Fruit fly (Drosophila melanogaster) whole organism, embryonic: ENCODE results near the gene PIG-C.

Experiments
- ATbp ChIP-seq: fragments of 200-800 bp; sonication (Bioruptor generic); optimal IDR thresholded peaks from 2 replicates; lab custom pipeline; 2017; ENCODE audit warnings: missing biosample characterization, mild to moderate bottlenecking, missing genetic modification characterization, missing genetic modification reagents
- Bgb ChIP-seq: fragments of 200-800 bp; sonication (Bioruptor generic); IDR thresholded peaks from 2 replicates; pipeline ENCODE4 v1.3.6; 2022; ENCODE audit warnings: missing biosample characterization, missing genetic modification characterization; ENCODE audit not compliant: partially characterized antibody
- CG12104 ChIP-seq: fragments of 200-800 bp; sonication (Bioruptor generic); optimal IDR thresholded peaks from 3 replicates; lab custom pipeline; 2016; ENCODE audit warnings: missing biosample characterization, missing genetic modification characterization
- CG14965 ChIP-seq: fragments of 200-800 bp; sonication (Bioruptor generic); optimal IDR thresholded peaks from 2 replicates; lab custom pipeline; 2016; ENCODE audit warnings: missing biosample characterization, missing genetic modification characterization, borderline replicate concordance
- CG15601 ChIP-seq: fragments of 200-800 bp; sonication (Bioruptor generic); optimal IDR thresholded peaks from 3 replicates; lab custom pipeline; 2019; ENCODE audit warnings: missing biosample characterization, mild to moderate bottlenecking, missing genetic modification characterization, moderate library complexity
- CG17186 ChIP-seq: fragments of 200-800 bp; sonication (Bioruptor generic); optimal IDR thresholded peaks from 3 replicates; lab custom pipeline; 2017; ENCODE audit warnings: missing biosample characterization, missing genetic modification reagents, missing genetic modification characterization
- CG17359 ChIP-seq: fragments of 200-800 bp; sonication (Bioruptor generic); optimal IDR thresholded peaks from 3 replicates; lab custom pipeline; 2018; ENCODE audit warnings: missing biosample characterization, mild to moderate bottlenecking, missing genetic modification characterization, moderate library complexity
- CG17802 ChIP-seq: fragments of 200-800 bp; sonication (Bioruptor generic); optimal IDR thresholded peaks from 2 replicates; lab custom pipeline; 2018; ENCODE audit warnings: missing biosample characterization, mild to moderate bottlenecking, missing genetic modification characterization, moderate library complexity
- CG4404 ChIP-seq: fragments of 200-800 bp; sonication (Bioruptor generic); IDR thresholded peaks from 2 replicates; pipeline ENCODE4 v1.3.6; 2022; ENCODE audit warnings: missing biosample characterization, missing genetic modification characterization
- CG4730 ChIP-seq: fragments of 200-800 bp; sonication (Bioruptor generic); IDR thresholded peaks from 2 replicates; pipeline ENCODE4 v1.3.6; 2022; ENCODE audit warnings: missing biosample characterization, missing genetic modification characterization
- CG6689 ChIP-seq: fragments of 200-800 bp; sonication (Bioruptor generic); IDR thresholded peaks from 2 replicates; pipeline ENCODE4 v1.3.6; 2022; ENCODE audit warnings: missing biosample characterization, missing genetic modification characterization
- CG6813 ChIP-seq: fragments of 200-800 bp; sonication (Bioruptor generic); optimal IDR thresholded peaks from 2 replicates; lab custom pipeline; 2017; ENCODE audit warnings: missing biosample characterization, missing genetic modification characterization, mild to moderate bottlenecking, moderate library complexity, missing genetic modification reagents
- CG7556 ChIP-seq: fragments of 200-800 bp; sonication (Bioruptor generic); optimal IDR thresholded peaks from 2 replicates; lab custom pipeline; 2017; ENCODE audit warnings: missing biosample characterization, mild to moderate bottlenecking, missing genetic modification characterization
- Dfd ChIP-seq, 2 experiments: fragments of >200 bp; optimal IDR thresholded peaks; 2 replicates each; lab custom pipeline; 2017; ENCODE audit warnings: missing biosample characterization in 2 of 2, missing genetic modification characterization in 2 of 2
- Dll ChIP-seq: fragments of 200-800 bp; sonication (Bioruptor generic); IDR thresholded peaks from 4 replicates; pipeline ENCODE4 v1.3.6; 2022; ENCODE audit warnings: missing biosample characterization, missing genetic modification characterization; ENCODE audit not compliant: partially characterized antibody
- E2f2 ChIP-seq: fragments of 200-800 bp; sonication (Bioruptor generic); IDR thresholded peaks from 2 replicates; pipeline ENCODE4 v1.3.6; 2022; ENCODE audit warnings: missing biosample characterization, missing genetic modification characterization
- ERR ChIP-seq: fragments of 200-800 bp; sonication (Bioruptor generic); optimal IDR thresholded peaks from 2 replicates; lab custom pipeline; 2016; ENCODE audit warnings: missing biosample characterization, missing genetic modification characterization
- Fer1 ChIP-seq: fragments of 200-800 bp; sonication (Bioruptor generic); optimal IDR thresholded peaks from 2 replicates; lab custom pipeline; 2017; ENCODE audit warnings: missing biosample characterization, mild to moderate bottlenecking, missing genetic modification characterization
- Fer3 ChIP-seq: fragments of 200-800 bp; sonication (Bioruptor generic); optimal IDR thresholded peaks from 2 replicates; lab custom pipeline; 2018; ENCODE audit warnings: missing biosample characterization, mild to moderate bottlenecking, missing genetic modification characterization, moderate library complexity
- Mad ChIP-seq: fragments of 200-800 bp; sonication (Bioruptor generic); optimal IDR thresholded peaks from 2 replicates; lab custom pipeline; 2016; ENCODE audit warnings: missing biosample characterization, missing genetic modification characterization
- Opbp ChIP-seq: fragments of 200-800 bp; sonication (Bioruptor generic); IDR thresholded peaks from 3 replicates; pipeline ENCODE4 v1.3.6; 2022; ENCODE audit warnings: missing biosample characterization, missing genetic modification characterization; ENCODE audit not compliant: partially characterized antibody
- Ravus ChIP-seq: fragments of 200-800 bp; sonication (Bioruptor generic); IDR thresholded peaks from 2 replicates; pipeline ENCODE4 v1.3.6; 2022; ENCODE audit warnings: missing biosample characterization, missing genetic modification characterization
- Sox100B ChIP-seq: fragments of 200-800 bp; sonication (Bioruptor generic); optimal IDR thresholded peaks from 3 replicates; lab custom pipeline; 2018; ENCODE audit warnings: missing biosample characterization, mild to moderate bottlenecking, missing genetic modification characterization
- TFAM ChIP-seq: fragments of 200-800 bp; sonication (Bioruptor generic); optimal IDR thresholded peaks from 2 replicates; lab custom pipeline; 2017; ENCODE audit warnings: missing biosample characterization, missing genetic modification characterization, inconsistent platforms
- al ChIP-seq: fragments of 200-800 bp; sonication (Bioruptor generic); IDR thresholded peaks from 2 replicates; pipeline ENCODE4 v1.3.6; 2022; ENCODE audit warnings: missing biosample characterization, missing genetic modification characterization
- amos ChIP-seq: fragments of 200-800 bp; sonication (Bioruptor generic); IDR thresholded peaks from 2 replicates; pipeline ENCODE4 v1.3.6; 2022; ENCODE audit warnings: missing biosample characterization, missing genetic modification characterization; ENCODE audit not compliant: partially characterized antibody
- bsh ChIP-seq, 2 experiments: fragments of 200-800 bp; sonication (Bioruptor generic); optimal IDR thresholded peaks; 2 replicates each; lab custom pipeline; 2017 to 2018; ENCODE audit warnings: mild to moderate bottlenecking in 2 of 2, missing biosample characterization in 2 of 2, missing genetic modification characterization in 2 of 2, moderate library complexity in 1 of 2
- btn ChIP-seq: fragments of 200-800 bp; sonication (Bioruptor generic); optimal IDR thresholded peaks from 2 replicates; lab custom pipeline; 2016; ENCODE audit warnings: missing biosample characterization, missing genetic modification characterization
- cg ChIP-seq: fragments of 200-800 bp; sonication (Bioruptor generic); optimal IDR thresholded peaks from 3 replicates; lab custom pipeline; 2019; ENCODE audit warnings: missing biosample characterization, mild to moderate bottlenecking, missing genetic modification characterization, moderate library complexity
- dimm ChIP-seq: fragments of 200-800 bp; sonication (Bioruptor generic); IDR thresholded peaks from 2 replicates; pipeline ENCODE4 v1.3.6; 2022; ENCODE audit warnings: missing biosample characterization, missing genetic modification characterization
- eve ChIP-seq, 2 experiments: fragments of >200 bp; optimal IDR thresholded peaks; 2 replicates each; lab custom pipeline; 2017; ENCODE audit warnings: missing biosample characterization in 2 of 2, missing genetic modification characterization in 2 of 2
- gce ChIP-seq: fragments of 200-800 bp; sonication (Bioruptor generic); IDR thresholded peaks from 3 replicates; pipeline ENCODE4 v1.3.6; 2022; ENCODE audit warnings: missing biosample characterization, missing genetic modification characterization
- ind ChIP-seq: fragments of 200-800 bp; sonication (Bioruptor generic); optimal IDR thresholded peaks from 3 replicates; lab custom pipeline; 2016; ENCODE audit warnings: missing biosample characterization, missing genetic modification characterization
- inv ChIP-seq: fragments of 200-800 bp; sonication (Bioruptor generic); IDR thresholded peaks from 2 replicates; pipeline ENCODE4 v1.3.6; 2022; ENCODE audit warnings: missing biosample characterization, missing genetic modification characterization; ENCODE audit not compliant: partially characterized antibody
- lola ChIP-seq, 3 experiments: fragments of >200 bp in 2 of 3; fragments of 200-800 bp in 1 of 3; sonication (Bioruptor generic) in 1 of 3; optimal IDR thresholded peaks; 2 replicates each; lab custom pipeline; 2017 to 2019; ENCODE audit warnings: missing biosample characterization in 3 of 3, missing genetic modification characterization in 3 of 3, mild to moderate bottlenecking in 1 of 3, moderate library complexity in 1 of 3
- maf-S ChIP-seq: fragments of 200-800 bp; sonication (Bioruptor generic); optimal IDR thresholded peaks from 2 replicates; lab custom pipeline; 2016; ENCODE audit warnings: missing biosample characterization, missing genetic modification characterization
- nmo ChIP-seq: fragments of 200-800 bp; sonication (Bioruptor generic); optimal IDR thresholded peaks from 2 replicates; lab custom pipeline; 2018; ENCODE audit warnings: missing biosample characterization, mild to moderate bottlenecking, missing genetic modification characterization, moderate library complexity
- odd ChIP-seq: fragments of 200-800 bp; sonication (Bioruptor generic); optimal IDR thresholded peaks from 2 replicates; lab custom pipeline; 2017; ENCODE audit warnings: missing biosample characterization, mild to moderate bottlenecking, missing genetic modification characterization
- otp ChIP-seq: fragments of 200-800 bp; sonication (Bioruptor generic); IDR thresholded peaks from 3 replicates; pipeline ENCODE4, ENCODE4 v1.3.6; 2022; ENCODE audit warnings: missing biosample characterization, missing genetic modification characterization
- phol ChIP-seq: fragments of 200-800 bp; sonication (Bioruptor generic); optimal IDR thresholded peaks from 3 replicates; lab custom pipeline; 2018; ENCODE audit warnings: missing biosample characterization, mild to moderate bottlenecking, missing genetic modification characterization, moderate library complexity
- pnt ChIP-seq: fragments of 200-800 bp; sonication (Bioruptor generic); optimal IDR thresholded peaks from 3 replicates; lab custom pipeline; 2016; ENCODE audit warnings: missing biosample characterization, missing genetic modification characterization
- sens-2 ChIP-seq: fragments of 200-800 bp; sonication (Bioruptor generic); IDR thresholded peaks from 2 replicates; pipeline ENCODE4 v1.3.6; 2022; ENCODE audit warnings: missing biosample characterization, missing genetic modification characterization
- slou ChIP-seq: fragments of 200-800 bp; sonication (Bioruptor generic); optimal IDR thresholded peaks from 3 replicates; lab custom pipeline; 2016; ENCODE audit warnings: missing biosample characterization, missing genetic modification characterization
- slp2 ChIP-seq: fragments of 200-800 bp; sonication (Bioruptor generic); optimal IDR thresholded peaks from 2 replicates; lab custom pipeline; 2016; ENCODE audit warnings: missing biosample characterization, missing genetic modification characterization
- sqz ChIP-seq: fragments of 200-800 bp; sonication (Bioruptor generic); optimal IDR thresholded peaks from 3 replicates; lab custom pipeline; 2018; ENCODE audit warnings: missing biosample characterization, mild to moderate bottlenecking, missing genetic modification characterization
- sug ChIP-seq: fragments of 200-800 bp; optimal IDR thresholded peaks from 2 replicates; lab custom pipeline; 2019; ENCODE audit warnings: missing biosample characterization, mild to moderate bottlenecking, missing genetic modification characterization, moderate library complexity
- unc-4 ChIP-seq: fragments of 200-800 bp; sonication (Bioruptor generic); IDR thresholded peaks from 2 replicates; pipeline ENCODE4 v1.3.6; 2022; ENCODE audit warnings: missing biosample characterization, missing genetic modification characterization; ENCODE audit not compliant: partially characterized antibody
- yki ChIP-seq: fragments of >200 bp; optimal IDR thresholded peaks from 3 replicates; lab custom pipeline; 2018
- z ChIP-seq: fragments of 200-800 bp; sonication (Bioruptor generic); IDR thresholded peaks from 3 replicates; pipeline ENCODE4 v1.3.6; 2022; ENCODE audit warnings: missing biosample characterization, missing genetic modification characterization

PIG-C gene

DNA sequence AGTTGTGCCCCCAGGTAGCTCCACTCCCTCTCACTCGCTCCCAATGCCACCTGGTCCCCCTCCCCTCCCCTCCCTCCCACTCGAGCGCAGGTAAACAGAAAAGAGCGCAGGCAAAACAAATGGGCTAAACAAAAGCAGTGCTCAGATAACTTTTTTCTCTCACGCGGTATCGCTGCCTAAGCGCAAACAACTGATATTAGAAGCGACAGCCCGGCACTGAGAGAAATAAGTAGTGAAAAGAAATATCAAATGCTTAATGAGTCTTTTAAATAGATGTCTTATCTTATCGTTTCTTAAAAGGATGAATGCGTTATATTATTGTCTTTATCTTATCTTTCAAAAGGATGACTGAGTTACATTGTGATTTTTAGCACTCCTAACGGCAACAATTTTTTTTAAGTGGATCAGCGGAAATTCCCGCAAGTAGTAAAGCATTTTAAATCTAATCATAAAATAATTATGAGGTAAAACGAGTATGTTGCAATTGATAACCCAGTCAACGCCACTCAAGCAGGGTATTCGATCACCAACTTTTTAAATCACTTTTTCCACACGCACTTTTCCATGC lies 17.8 kb downstream of the PIG-C start (continued):
- TF ChIP-seq slou (GFP tag; lab: Kevin White, UChicago) (peak; percentile 57), nmo (GFP tag; lab: Kevin White, UChicago) (peak; percentile 93), sqz (GFP tag; lab: Kevin White, UChicago) (peak; percentile 89), dimm (peak; percentile 84), Dll (no peak), yki (lab: Kevin White, UChicago) (no peak), gce (GFP tag; lab: Robert Waterston, UW) (peak; percentile 85), Bgb (GFP tag; lab: Robert Waterston, UW) (no peak; the same call in 1 of the 2 replicates), eve (GFP tag; optimal IDR thresholded peaks at IDR 0.05; lab: Kevin White, UChicago) (peak in 1 of 2 experiments; percentile 96), odd (GFP tag; lab: Kevin White, UChicago) (peak; percentile 91), lola (GFP tag; optimal IDR thresholded peaks at IDR 0.05; lab: Kevin White, UChicago) (peak in 1 of 3 experiments; percentile 83), cg (no peak), CG6813 (GFP tag; lab: Kevin White, UChicago) (peak; percentile 89), unc-4 (GFP tag; lab: Robert Waterston, UW) (no peak), CG6689 (GFP tag; lab: Robert Waterston, UW) (peak; percentile 87), CG7556 (peak; percentile 92), phol (tag; lab: Kevin White, UChicago) (peak; percentile 91), z (peak; percentile 62; the same call in 2 of the 3 replicates), bsh (GFP tag; optimal IDR thresholded peaks at IDR 0.05; lab: Kevin White, UChicago) (peak in 1 of 2 experiments; percentile 94), TFAM (GFP tag; lab: Kevin White, UChicago) (no peak), btn (GFP tag; lab: Kevin White, UChicago) (peak; percentile 74), inv (GFP tag; lab: Robert Waterston, UW) (no peak), sens-2 (peak; percentile 90), CG17802 (tag; lab: Kevin White, UChicago) (peak; percentile 57), Ravus (GFP tag; lab: Robert Waterston, UW) (peak; percentile 70; the same call in 1 of the 2 replicates), slp2 (GFP tag; lab: Kevin White, UChicago) (peak; percentile 84), sug (tag; lab: Kevin White, UChicago) (peak; percentile 89), Opbp (GFP tag; lab: Robert Waterston, UW) (no peak), CG4404 (GFP tag; lab: Robert Waterston, UW) (peak; percentile 59), pnt (GFP tag; lab: Kevin White, UChicago) (peak; percentile 88), CG12104 (GFP tag; lab: Kevin White, UChicago) (peak; percentile 91), CG4730 (GFP tag; lab: Robert Waterston, UW) (peak; percentile 88), E2f2 (GFP tag; lab: Robert Waterston, UW) (peak; percentile 74), Fer3 (tag; lab: Kevin White, UChicago) (peak; percentile 93), ind (GFP tag; lab: Kevin White, UChicago) (peak; percentile 91), maf-S (peak; percentile 92), ATbp (GFP tag; lab: Kevin White, UChicago) (peak; percentile 91), CG15601 (tag; lab: Kevin White, UChicago) (peak; percentile 88), Sox100B (peak; percentile 92), CG17359 (tag; lab: Kevin White, UChicago) (peak; percentile 95), amos (GFP tag; lab: Robert Waterston, UW) (no peak), Mad (peak; percentile 86), CG14965 (peak; percentile 61), Dfd (GFP tag; optimal IDR thresholded peaks at IDR 0.05; lab: Kevin White, UChicago) (no peak), CG17186 (GFP tag; lab: Kevin White, UChicago) (peak; percentile 20), al (GFP tag; lab: Robert Waterston, UW) (peak; percentile 79), otp (GFP tag; lab: Robert Waterston, UW) (peak; percentile 90), Fer1 (GFP tag; lab: Kevin White, UChicago) (peak; percentile 96), ERR (GFP tag; lab: Kevin White, UChicago) (peak; percentile 83)
